Worm (Caenorhabditis elegans) whole organism, mixed stage, embryonic: Measurements from ENCODE around the gene F41B5.12.

Experiments
- M03D4.4 ChIP-seq: sonication (generic microtip); optimal IDR thresholded peaks from 2 replicates; lab custom pipeline; 2017; ENCODE audit warnings: mild to moderate bottlenecking, missing genetic modification characterization, missing compliant biosample characterization
- blmp-1 ChIP-seq: fragments of 150-350 bp; optimal IDR thresholded peaks from 2 replicates; lab custom pipeline; 2014; ENCODE audit warnings: missing biosample characterization, missing genetic modification characterization
- lsy-2 ChIP-seq: fragments of 150-350 bp; optimal IDR thresholded peaks from 2 replicates; lab custom pipeline; 2014; ENCODE audit warnings: missing biosample characterization, missing genetic modification characterization
- nhr-12 ChIP-seq: fragments of 150-350 bp; optimal IDR thresholded peaks from 2 replicates; lab custom pipeline; 2014; ENCODE audit warnings: missing biosample characterization, missing genetic modification characterization
- nhr-237 ChIP-seq: fragments of 150-350 bp; optimal IDR thresholded peaks from 2 replicates; lab custom pipeline; 2014; ENCODE audit warnings: missing biosample characterization, missing genetic modification characterization
- nhr-28 ChIP-seq: fragments of 150-350 bp; optimal IDR thresholded peaks from 2 replicates; lab custom pipeline; 2014; ENCODE audit warnings: missing biosample characterization, missing genetic modification characterization

ce11 chrV:2294577-2294976 is 33.8 kb downstream of the F41B5.12 start, which contains the start of gene nhr-226:
- TF ChIP-seq nhr-12 (tag; lab: Kevin White, UChicago) (no peak), nhr-237 (tag; lab: Kevin White, UChicago) (no peak), lsy-2 (tag; lab: Kevin White, UChicago) (no peak), M03D4.4 (no peak), blmp-1 (tag; lab: Kevin White, UChicago) (no peak), nhr-28 (tag; lab: Kevin White, UChicago) (no peak)
